Fruit fly (Drosophila melanogaster): ENCODE measurements around the gene neur.

Gene neur

dm6 chr3R:9056409-9057031, 17.2 kb upstream of the neur start:
- TF ChIP-seq Dll (optimal IDR thresholded peaks at IDR 0.05) (peak; percentile 75), pan (optimal IDR thresholded peaks at IDR 0.05) (no peak), psq (optimal IDR thresholded peaks at IDR 0.05) (no peak)

dm6 chr3R:9055119-9056105, 16.1 kb upstream of the neur start:
- TF ChIP-seq EcR (GFP tag; optimal IDR thresholded peaks at IDR 0.05) (no peak), Dll (optimal IDR thresholded peaks at IDR 0.05) (no peak), psq (optimal IDR thresholded peaks at IDR 0.05) (no peak), usp (GFP tag; optimal IDR thresholded peaks at IDR 0.05) (no peak), CG8478 (optimal IDR thresholded peaks at IDR 0.05) (no peak), pan (optimal IDR thresholded peaks at IDR 0.05) (no peak)

dm6 chr3R:9054442-9055118, 15.3 kb upstream of the neur start:
- no peak for TF ChIP-seq CG8478 (optimal IDR thresholded peaks at IDR 0.05)
- no peak for TF ChIP-seq psq (optimal IDR thresholded peaks at IDR 0.05)
- peak; percentile 42 for TF ChIP-seq Dll (optimal IDR thresholded peaks at IDR 0.05)

DNA sequence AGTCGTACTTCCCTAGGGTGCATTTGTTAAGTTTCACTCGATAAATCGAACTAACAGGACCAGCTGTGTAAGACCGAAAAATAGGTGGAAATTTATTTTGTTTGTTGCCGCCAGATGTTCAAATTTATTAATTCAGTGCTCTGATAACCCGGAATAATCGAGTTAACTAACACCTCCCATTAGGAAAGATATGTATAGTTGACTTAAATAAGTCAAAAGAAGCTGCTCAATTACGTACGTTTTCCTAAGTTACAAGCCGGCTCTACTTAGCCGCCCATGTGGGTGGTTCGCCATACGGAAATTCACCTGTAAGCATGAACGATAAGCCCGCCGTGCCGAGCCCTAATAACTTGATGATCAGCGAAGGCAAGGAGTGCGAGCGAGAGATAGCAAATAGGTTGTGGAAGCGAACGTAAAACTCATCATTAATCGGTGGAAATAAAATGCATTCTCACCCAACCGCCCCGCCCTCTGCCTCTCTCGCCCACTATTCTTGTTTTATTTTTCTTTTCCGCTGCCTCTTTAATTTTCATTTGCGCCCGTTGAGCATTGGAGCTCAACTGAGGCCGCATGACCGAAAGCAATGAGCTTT, 14.7 kb upstream of the neur start:
- no peak for TF ChIP-seq usp (GFP tag; optimal IDR thresholded peaks at IDR 0.05)
- peak in 1 of 2 experiments; percentile 24 for TF ChIP-seq EcR (GFP tag; optimal IDR thresholded peaks at IDR 0.05)
- no peak for TF ChIP-seq pan (optimal IDR thresholded peaks at IDR 0.05)

- TF ChIP-seq CG8478 (optimal IDR thresholded peaks at IDR 0.05) (no peak), Dll (optimal IDR thresholded peaks at IDR 0.05) (peak; percentile 93)
Measured at dm6 chr3R:9053021-9053420, 13.8 kb upstream of the neur start.

DNA sequence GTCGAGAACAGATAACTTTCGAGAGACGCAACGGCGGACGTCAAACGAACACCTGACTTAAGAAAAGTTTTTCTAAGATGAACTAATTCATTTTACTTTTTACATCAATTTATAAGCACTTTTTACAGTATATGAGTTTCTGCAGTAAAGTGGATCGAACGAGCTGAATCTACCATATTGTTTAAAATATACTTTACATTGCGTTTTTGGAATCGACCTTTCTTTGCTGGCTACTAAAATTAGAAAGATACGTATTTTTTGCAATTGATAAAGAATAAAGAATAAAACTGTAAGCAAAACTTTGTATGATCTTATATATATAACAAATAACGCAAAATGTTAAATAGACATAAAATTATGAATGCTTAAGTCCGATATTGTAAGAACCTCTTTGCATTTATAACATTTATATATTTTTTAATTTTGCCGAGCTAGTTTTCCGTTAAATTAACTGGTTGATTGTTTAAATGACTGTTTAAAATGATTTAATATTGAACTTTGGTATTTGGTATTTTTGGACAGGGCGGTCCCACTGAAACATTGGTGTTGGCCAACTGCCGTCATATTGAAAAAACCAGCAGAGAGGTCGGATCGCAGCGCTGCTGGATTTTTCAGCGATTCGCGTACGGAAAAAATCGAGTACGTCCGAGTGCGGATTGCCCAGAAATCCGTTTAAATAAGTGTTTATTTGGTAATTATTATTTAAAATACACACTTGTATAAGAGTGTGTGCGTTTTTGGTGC, 12.8 kb upstream of the neur start, which contains the start of gene Kdm2:
TSS of gene Kdm2 (plus strand) at position 559 of the 744 bp plus-strand sequence.
- no peak for TF ChIP-seq EcR (GFP tag; optimal IDR thresholded peaks at IDR 0.05)
- no peak for TF ChIP-seq usp (GFP tag; optimal IDR thresholded peaks at IDR 0.05)
- TF ChIP-seq CG8478 (optimal IDR thresholded peaks at IDR 0.05): no peak
- no peak for TF ChIP-seq pan (optimal IDR thresholded peaks at IDR 0.05)
- no peak for TF ChIP-seq Dll (optimal IDR thresholded peaks at IDR 0.05)
- no peak for TF ChIP-seq psq (optimal IDR thresholded peaks at IDR 0.05)

DNA sequence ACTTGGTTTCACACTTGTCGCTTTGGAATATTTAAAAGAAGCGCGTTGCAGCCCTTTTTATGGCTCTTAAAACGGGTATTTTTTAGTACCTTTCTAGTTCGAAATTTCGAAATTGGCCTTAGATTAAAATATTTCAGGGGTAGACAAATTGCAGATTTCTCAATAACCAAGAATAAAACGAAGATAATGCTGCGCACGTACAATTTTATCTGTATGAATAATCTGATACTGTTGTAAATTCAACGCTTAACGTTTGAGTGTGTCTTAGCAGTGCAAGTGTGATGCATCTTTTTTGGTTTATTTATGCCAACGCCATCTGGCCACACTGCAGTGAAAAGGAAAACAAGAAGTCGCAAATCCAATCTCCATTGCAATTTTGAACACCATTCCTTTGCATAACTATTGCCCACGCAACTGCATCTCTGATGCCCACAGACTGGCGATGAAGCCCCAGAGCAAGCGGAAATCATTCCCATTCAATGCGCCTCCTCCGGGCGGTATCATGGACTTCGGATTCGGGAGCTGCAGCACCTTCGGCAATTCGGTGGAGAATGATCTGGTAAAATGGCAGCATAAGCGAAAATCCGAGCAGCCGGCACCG, 11.3 kb upstream of the neur start, which contains the start of gene Nmdmc:
TSS of gene Nmdmc (minus strand) at position 37 of the 601 bp plus-strand sequence.
- no peak for TF ChIP-seq CG8478 (optimal IDR thresholded peaks at IDR 0.05)
- TF ChIP-seq EcR (GFP tag; optimal IDR thresholded peaks at IDR 0.05): no peak
- TF ChIP-seq psq (optimal IDR thresholded peaks at IDR 0.05): no peak
- TF ChIP-seq usp (GFP tag; optimal IDR thresholded peaks at IDR 0.05): no peak
- TF ChIP-seq Dll (optimal IDR thresholded peaks at IDR 0.05): no peak
- no peak for TF ChIP-seq pan (optimal IDR thresholded peaks at IDR 0.05)

DNA sequence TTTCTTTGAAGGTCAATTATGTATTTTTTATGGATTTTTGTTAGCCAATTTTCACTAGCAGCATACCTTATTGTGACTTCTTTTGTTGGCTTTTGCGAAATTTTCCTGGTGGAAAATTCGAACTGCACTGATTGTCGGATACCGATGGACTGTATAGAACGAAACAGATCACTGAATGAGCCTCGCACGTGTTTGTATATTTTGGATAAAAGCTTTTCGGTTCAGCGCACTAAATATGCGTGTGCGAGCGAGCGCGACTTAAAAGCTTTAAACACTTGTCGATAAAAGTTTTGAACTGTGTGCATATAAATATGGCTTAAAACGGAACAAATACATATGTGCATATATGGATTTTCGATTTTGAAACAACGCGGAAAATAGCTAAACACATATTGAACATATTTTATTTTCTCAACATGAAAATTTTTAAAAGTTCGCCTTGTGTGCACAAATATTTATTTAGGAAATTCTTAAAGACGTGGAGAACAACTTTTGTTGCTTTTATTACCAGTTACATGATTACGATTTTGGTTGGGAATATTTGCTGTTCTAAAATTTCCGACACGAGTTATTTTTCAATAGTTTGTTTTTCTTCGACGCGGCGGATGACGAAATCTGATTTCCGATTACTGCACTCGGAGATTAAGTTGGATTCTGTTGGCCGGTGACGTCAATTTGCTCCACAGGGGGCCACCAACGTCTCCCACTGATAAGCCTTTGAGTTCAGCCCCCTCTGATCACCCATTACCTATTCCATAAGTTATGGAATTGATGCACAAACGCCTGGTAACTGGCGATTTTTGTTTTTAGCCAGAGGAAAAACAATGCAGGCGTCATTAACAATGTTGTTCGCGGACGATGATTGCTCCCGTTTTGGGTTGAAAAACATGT, 10.1 kb upstream of the neur start:
- TF ChIP-seq usp (GFP tag; optimal IDR thresholded peaks at IDR 0.05) (no peak), Dll (optimal IDR thresholded peaks at IDR 0.05) (no peak), psq (optimal IDR thresholded peaks at IDR 0.05) (no peak), EcR (GFP tag; optimal IDR thresholded peaks at IDR 0.05) (no peak), pan (optimal IDR thresholded peaks at IDR 0.05) (no peak), CG8478 (optimal IDR thresholded peaks at IDR 0.05) (no peak)

DNA sequence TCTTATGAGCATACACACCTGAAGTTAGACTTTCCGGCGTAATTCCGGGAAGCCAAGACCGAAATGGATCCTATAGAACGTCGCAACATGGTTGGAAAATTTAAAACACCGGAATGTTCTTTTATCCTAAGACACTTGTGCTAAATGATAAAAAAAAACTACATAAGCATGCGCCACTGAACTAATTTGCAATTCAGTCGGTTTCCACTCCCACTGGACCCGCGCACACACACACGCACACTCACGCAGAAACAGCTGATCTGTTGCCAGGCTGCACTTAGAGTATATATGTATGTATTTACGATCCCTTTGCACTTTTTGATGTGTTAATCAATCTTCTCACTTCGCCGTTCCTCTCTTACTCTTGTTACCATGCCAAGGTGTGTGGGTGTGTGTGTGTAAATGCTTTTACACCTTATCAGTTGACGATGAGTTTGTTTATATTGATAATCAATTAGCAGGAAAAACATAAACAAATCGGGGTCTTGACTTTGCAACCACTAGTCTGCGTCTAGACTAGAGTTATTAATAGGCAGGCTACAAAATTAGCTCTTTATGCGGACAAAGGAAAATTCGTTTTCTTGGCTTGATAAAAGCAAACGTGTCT, 9.3 kb upstream of the neur start, which contains the start of gene Mst85C:
TSS of gene Mst85C (plus strand) at position 180 of the 607 bp plus-strand sequence.
- no peak for TF ChIP-seq EcR (GFP tag; optimal IDR thresholded peaks at IDR 0.05)
- no peak for TF ChIP-seq pan (optimal IDR thresholded peaks at IDR 0.05)
- TF ChIP-seq psq (optimal IDR thresholded peaks at IDR 0.05): no peak
- TF ChIP-seq usp (GFP tag; optimal IDR thresholded peaks at IDR 0.05): no peak
- TF ChIP-seq Dll (optimal IDR thresholded peaks at IDR 0.05): no peak
- TF ChIP-seq CG8478 (optimal IDR thresholded peaks at IDR 0.05): no peak
